Worm (Caenorhabditis elegans) whole organism, L4 larva: Measurements from ENCODE around the gene ZK822.1.
A peak's percentile ranks its signal among the peaks of the same experiment; 100 is the strongest.

ENCODE experiments used
- F49E8.2 ChIP-seq: sonication (generic microtip); optimal IDR thresholded peaks from 2 replicates; lab custom pipeline; 2016; ENCODE audit warnings: missing compliant biosample characterization, mild to moderate bottlenecking, missing genetic modification characterization, borderline replicate concordance
- R02D3.7 ChIP-seq: fragments of 150-350 bp; sonication (generic microtip); optimal IDR thresholded peaks from 3 replicates; lab custom pipeline; 2014; ENCODE audit warnings: missing biosample characterization, missing genetic modification characterization
- T20F7.1 ChIP-seq: fragments of 200-800 bp; sonication (Bioruptor generic); optimal IDR thresholded peaks from 2 replicates; lab custom pipeline; 2018; ENCODE audit warnings: mild to moderate bottlenecking, missing genetic modification characterization, missing compliant biosample characterization
- T26A8.4 ChIP-seq: fragments of 200-800 bp; sonication (Bioruptor generic); IDR thresholded peaks from 2 replicates; pipeline ENCODE4 v1.3.6; 2022; ENCODE audit warnings: missing genetic modification characterization, missing compliant biosample characterization
- Y105C5A.15 ChIP-seq: fragments of 200-800 bp; sonication (Bioruptor generic); IDR thresholded peaks from 2 replicates; pipeline ENCODE4 v1.3.6; 2022; ENCODE audit warnings: missing genetic modification characterization, missing compliant biosample characterization
- Y48G9A.11 ChIP-seq: fragments of 200-800 bp; sonication (Bioruptor generic); IDR thresholded peaks from 2 replicates; pipeline ENCODE4 v1.3.6; 2022; ENCODE audit warnings: missing genetic modification reagents, missing genetic modification characterization, missing compliant biosample characterization
- ZK546.5 ChIP-seq, 2 experiments: sonication (generic microtip); optimal IDR thresholded peaks; 2 replicates each; lab custom pipeline; 2017; ENCODE audit warnings: missing biosample characterization in 2 of 2, missing genetic modification characterization in 2 of 2
- aha-1 ChIP-seq: fragments of 150-350 bp; peaks from one replicate; lab custom pipeline; 2014; ENCODE audit warnings: missing biosample characterization, missing genetic modification characterization
- aly-2 ChIP-seq: sonication (generic microtip); optimal IDR thresholded peaks from 2 replicates; lab custom pipeline; 2018; ENCODE audit warnings: missing biosample characterization, missing genetic modification characterization
- arid-1 ChIP-seq: fragments of 200-800 bp; sonication (Bioruptor generic); conservative IDR thresholded peaks from 2 replicates; pipeline ENCODE4 v1.3.6; 2022; ENCODE audit warnings: missing genetic modification reagents, missing genetic modification characterization, missing compliant biosample characterization
- ceh-20 ChIP-seq: fragments of 200-800 bp; sonication (Bioruptor generic); IDR thresholded peaks from 2 replicates; pipeline ENCODE4 v1.3.6; 2022; ENCODE audit warnings: missing genetic modification reagents, missing genetic modification characterization, missing compliant biosample characterization
- ceh-32 ChIP-seq: sonication (generic microtip); optimal IDR thresholded peaks from 2 replicates; lab custom pipeline; 2016; ENCODE audit warnings: mild to moderate bottlenecking, missing genetic modification characterization, missing compliant biosample characterization; ENCODE audit not compliant: poor library complexity
- ceh-44 ChIP-seq: fragments of 200-800 bp; sonication (Bioruptor generic); IDR thresholded peaks from 2 replicates; pipeline ENCODE4 v1.3.6; 2022; ENCODE audit warnings: missing genetic modification reagents, missing genetic modification characterization, missing compliant biosample characterization
- ceh-62 ChIP-seq: sonication (generic microtip); optimal IDR thresholded peaks from 2 replicates; lab custom pipeline; 2017; ENCODE audit warnings: missing biosample characterization, missing genetic modification characterization
- ceh-82 ChIP-seq: sonication (generic microtip); optimal IDR thresholded peaks from 2 replicates; lab custom pipeline; 2017; ENCODE audit warnings: missing biosample characterization, missing genetic modification characterization
- cey-2 ChIP-seq: sonication (generic microtip); optimal IDR thresholded peaks from 3 replicates; lab custom pipeline; 2017; ENCODE audit warnings: missing genetic modification characterization, mild to moderate bottlenecking, missing compliant biosample characterization, antibody characterized with exemption, borderline replicate concordance; ENCODE audit not compliant: insufficient read depth
- ctbp-1 ChIP-seq: fragments of 200-800 bp; sonication (Bioruptor generic); IDR thresholded peaks from 2 replicates; pipeline ENCODE4 v1.3.6; 2022; ENCODE audit warnings: missing genetic modification reagents, missing genetic modification characterization, missing compliant biosample characterization
- daf-16 ChIP-seq, 3 experiments: sonication (generic microtip); optimal IDR thresholded peaks; 2 replicates each; lab custom pipeline; 2016 to 2017; ENCODE audit warnings: missing genetic modification characterization in 3 of 3, missing genetic modification reagents in 3 of 3, mild to moderate bottlenecking in 2 of 3, missing compliant biosample characterization in 2 of 3, missing biosample characterization in 1 of 3, moderate library complexity in 1 of 3
- dmd-6 ChIP-seq: fragments of 200-800 bp; sonication (Bioruptor generic); IDR thresholded peaks from 2 replicates; pipeline ENCODE4 v1.3.6; 2022; ENCODE audit warnings: missing genetic modification reagents, missing genetic modification characterization, missing compliant biosample characterization
- dpl-1 ChIP-seq: fragments of 150-350 bp; optimal IDR thresholded peaks from 2 replicates; lab custom pipeline; 2014; ENCODE audit warnings: missing biosample characterization, missing genetic modification reagents, missing genetic modification characterization
- duxl-1 ChIP-seq: sonication (generic microtip); optimal IDR thresholded peaks from 2 replicates; lab custom pipeline; 2016; ENCODE audit warnings: mild to moderate bottlenecking, missing genetic modification characterization, moderate library complexity, missing compliant biosample characterization; ENCODE audit not compliant: poor library complexity
- dve-1 ChIP-seq: sonication (generic microtip); optimal IDR thresholded peaks from 2 replicates; lab custom pipeline; 2017; ENCODE audit warnings: antibody characterized with exemption, mild to moderate bottlenecking, missing genetic modification characterization, missing compliant biosample characterization; ENCODE audit not compliant: insufficient read depth
- egl-27 ChIP-seq: sonication (generic microtip); optimal IDR thresholded peaks from 3 replicates; lab custom pipeline; 2017; ENCODE audit warnings: missing biosample characterization, missing genetic modification reagents, missing genetic modification characterization
- gei-8 ChIP-seq: fragments of 200-800 bp; sonication (Bioruptor generic); optimal IDR thresholded peaks from 2 replicates; lab custom pipeline; 2018; ENCODE audit warnings: mild to moderate bottlenecking, missing genetic modification characterization, missing compliant biosample characterization
- hif-1 ChIP-seq, 2 experiments: sonication (generic microtip); optimal IDR thresholded peaks; 2 replicates each; lab custom pipeline; 2016 to 2017; ENCODE audit warnings: missing compliant biosample characterization in 2 of 2, missing genetic modification characterization in 2 of 2, missing genetic modification reagents in 2 of 2, missing genotype in 2 of 2, mild to moderate bottlenecking in 1 of 2
- hlh-11 ChIP-seq: fragments of 200-800 bp; sonication (Bioruptor generic); optimal IDR thresholded peaks from 2 replicates; lab custom pipeline; 2018; ENCODE audit warnings: mild to moderate bottlenecking, missing genetic modification characterization, missing compliant biosample characterization
- hlh-30 ChIP-seq: sonication (generic microtip); optimal IDR thresholded peaks from 2 replicates; lab custom pipeline; 2017; ENCODE audit warnings: antibody characterized with exemption, mild to moderate bottlenecking, missing genetic modification characterization, missing compliant biosample characterization; ENCODE audit not compliant: insufficient read depth
- lin-13 ChIP-seq: fragments of 150-350 bp; optimal IDR thresholded peaks from 2 replicates; lab custom pipeline; 2014; ENCODE audit warnings: missing biosample characterization, missing genetic modification reagents, missing genetic modification characterization
- lin-39 ChIP-seq: fragments of 150-350 bp; optimal IDR thresholded peaks from 2 replicates; lab custom pipeline; 2014; ENCODE audit warnings: missing biosample characterization, missing genetic modification reagents, missing genetic modification characterization
- madf-5 ChIP-seq, 2 experiments: fragments of 200-800 bp; sonication (Bioruptor generic); IDR thresholded peaks; 2 replicates each; pipeline ENCODE4 v1.3.6; 2022; ENCODE audit warnings: missing compliant biosample characterization in 2 of 2, missing genetic modification characterization in 2 of 2
- mdl-1 ChIP-seq, 2 experiments: fragments of 150-350 bp in 1 of 2; sonication (generic microtip) in 1 of 2; optimal IDR thresholded peaks; 2 replicates each; lab custom pipeline; 2014 to 2017; ENCODE audit warnings: missing biosample characterization in 2 of 2, missing genetic modification characterization in 2 of 2
- mep-1 ChIP-seq: fragments of 150-350 bp; sonication (generic microtip); optimal IDR thresholded peaks from 3 replicates; lab custom pipeline; 2014; ENCODE audit warnings: missing biosample characterization, missing genetic modification characterization
- nhr-102 ChIP-seq: sonication (generic microtip); optimal IDR thresholded peaks from 2 replicates; lab custom pipeline; 2016; ENCODE audit warnings: mild to moderate bottlenecking, missing genetic modification characterization, moderate library complexity, missing compliant biosample characterization
- nhr-111 ChIP-seq: fragments of 200-800 bp; sonication (Bioruptor generic); optimal IDR thresholded peaks from 2 replicates; lab custom pipeline; 2018; ENCODE audit warnings: mild to moderate bottlenecking, missing genetic modification characterization, missing compliant biosample characterization
- nhr-25 ChIP-seq: sonication (generic microtip); optimal IDR thresholded peaks from 2 replicates; lab custom pipeline; 2017; ENCODE audit warnings: missing genetic modification characterization, mild to moderate bottlenecking, missing compliant biosample characterization, antibody characterized with exemption, moderate library complexity, borderline replicate concordance; ENCODE audit not compliant: insufficient read depth
- nhr-28 ChIP-seq: fragments of 150-350 bp; optimal IDR thresholded peaks from 2 replicates; lab custom pipeline; 2014; ENCODE audit warnings: missing biosample characterization, missing genetic modification characterization
- nhr-6 ChIP-seq: fragments of 150-350 bp; optimal IDR thresholded peaks from 2 replicates; lab custom pipeline; 2014; ENCODE audit warnings: missing biosample characterization, missing genetic modification characterization
- pha-4 ChIP-seq, 2 experiments: fragments of 150-350 bp in 1 of 2; fragments of 200-800 bp in 1 of 2; sonication (Bioruptor generic) in 1 of 2; IDR thresholded peaks in 1 of 2; optimal IDR thresholded peaks in 1 of 2; 2 replicates each; pipeline versions ENCODE4 v1.3.6 to Lab custom; 2014 to 2022; ENCODE audit warnings: missing genetic modification characterization in 2 of 2, missing genetic modification reagents in 2 of 2, missing biosample characterization in 1 of 2, missing compliant biosample characterization in 1 of 2
- rbr-2 ChIP-seq: sonication (generic microtip); optimal IDR thresholded peaks from 2 replicates; lab custom pipeline; 2016; ENCODE audit warnings: missing genotype, missing genetic modification characterization, missing compliant biosample characterization
- saeg-2 ChIP-seq: fragments of 200-800 bp; sonication (Bioruptor generic); IDR thresholded peaks from 2 replicates; pipeline ENCODE4 v1.3.6; 2022; ENCODE audit warnings: missing genetic modification reagents, missing genetic modification characterization, missing compliant biosample characterization
- sdz-12 ChIP-seq: fragments of 200-800 bp; sonication (Bioruptor generic); optimal IDR thresholded peaks from 2 replicates; lab custom pipeline; 2018; ENCODE audit warnings: mild to moderate bottlenecking, missing genetic modification characterization, missing compliant biosample characterization
- tra-1 ChIP-seq: fragments of 200-800 bp; sonication (Bioruptor generic); IDR thresholded peaks from 2 replicates; pipeline ENCODE4 v1.3.6; 2022; ENCODE audit warnings: missing genetic modification reagents, missing genetic modification characterization, missing compliant biosample characterization
- unc-62 ChIP-seq, 3 experiments: fragments of 150-350 bp in 1 of 3; sonication (generic microtip); optimal IDR thresholded peaks in 2 of 3; peaks in 1 of 3; 1 replicate in 1 of 3; 2 replicates in 2 of 3; lab custom pipeline; 2014 to 2017; ENCODE audit warnings: missing biosample characterization in 3 of 3, missing genetic modification characterization in 3 of 3, missing genetic modification reagents in 3 of 3, missing genotype in 1 of 3
- zfp-2 ChIP-seq: sonication (generic microtip); optimal IDR thresholded peaks from 2 replicates; lab custom pipeline; 2016; ENCODE audit warnings: mild to moderate bottlenecking, missing genetic modification characterization, missing compliant biosample characterization
- zfp-3 ChIP-seq: fragments of 200-800 bp; sonication (Bioruptor generic); conservative IDR thresholded peaks from 2 replicates; pipeline ENCODE4 v1.3.6; 2022; ENCODE audit warnings: missing genetic modification reagents, missing genetic modification characterization, missing compliant biosample characterization

ZK822.1 gene

ce11 chrIV:11957074-11957473 is 35.1 kb upstream of the ZK822.1 start (continued):
- TF ChIP-seq zfp-2 (tag; lab: Kevin White, UChicago) (no peak), hlh-30 (tag; lab: Kevin White, UChicago) (peak; percentile 32), nhr-25 (no peak), nhr-111 (GFP tag; lab: Kevin White, UChicago) (no peak), cey-2 (tag; lab: Kevin White, UChicago) (no peak), dmd-6 (GFP tag; lab: Robert Waterston, UW) (peak; percentile 19; the same call in 1 of the 2 replicates), ceh-62 (no peak), ceh-32 (tag; lab: Kevin White, UChicago) (no peak), sdz-12 (GFP tag; lab: Kevin White, UChicago) (no peak), zfp-3 (no peak), ceh-82 (tag; lab: Kevin White, UChicago) (no peak)
- TF ChIP-seq, all 104 proteins: peak for 9

ce11 chrIV:11956387-11956786 is 34.5 kb upstream of the ZK822.1 start:
- TF ChIP-seq hif-1 (tag; optimal IDR thresholded peaks at IDR 0.05; lab: Kevin White, UChicago) (peak; percentile 90 to 99), T26A8.4 (GFP tag; lab: Robert Waterston, UW) (peak; percentile 60; the same call in 1 of the 2 replicates), pha-4 (GFP tag; IDR thresholded peaks at IDR 0.05; lab: Robert Waterston, UW) (peak; percentile 74), pha-4 (tag; optimal IDR thresholded peaks at IDR 0.05; lab: Kevin White, UChicago) (no peak), rbr-2 (peak; percentile 59), T20F7.1 (GFP tag; lab: Kevin White, UChicago) (peak; percentile 76), gei-8 (GFP tag; lab: Kevin White, UChicago) (peak; percentile 93), duxl-1 (tag; lab: Kevin White, UChicago) (peak; percentile 48), F49E8.2 (no peak), nhr-102 (tag; lab: Kevin White, UChicago) (peak; percentile 80), dmd-6 (GFP tag; lab: Robert Waterston, UW) (peak; percentile 99), madf-5 (GFP tag; IDR thresholded peaks at IDR 0.05; lab: Robert Waterston, UW) (peak in 1 of 2 experiments; percentile 61; a peak in 1 of 4 replicates), Y48G9A.11 (GFP tag; lab: Robert Waterston, UW) (no peak), egl-27 (no peak), sdz-12 (GFP tag; lab: Kevin White, UChicago) (no peak), aly-2 (tag; lab: Kevin White, UChicago) (no peak), ceh-20 (GFP tag; lab: Robert Waterston, UW) (peak; percentile 91), dpl-1 (GFP tag; lab: Kevin White, UChicago) (peak; percentile 42), unc-62 (GFP tag; optimal IDR thresholded peaks at IDR 0.05 in 1 of 2; lab: Kevin White, UChicago) (peak in 1 of 2 experiments; percentile 100), unc-62 (tag; optimal IDR thresholded peaks at IDR 0.05; lab: Kevin White, UChicago) (no peak), dve-1 (tag; lab: Kevin White, UChicago) (peak; percentile 94), ZK546.5 (tag; optimal IDR thresholded peaks at IDR 0.05; lab: Kevin White, UChicago) (no peak), lin-13 (GFP tag; lab: Kevin White, UChicago) (peak; percentile 25), hlh-11 (peak; percentile 98), mep-1 (tag; lab: Kevin White, UChicago) (peak; percentile 90), Y105C5A.15 (no peak), ctbp-1 (GFP tag; lab: Robert Waterston, UW) (peak; percentile 61), lin-39 (tag; lab: Kevin White, UChicago) (no peak), zfp-3 (peak; percentile 51; the same call in 1 of the 2 replicates), nhr-28 (peak; percentile 92), nhr-6 (tag; lab: Kevin White, UChicago) (peak; percentile 49), tra-1 (GFP tag; lab: Robert Waterston, UW) (peak; percentile 94), daf-16 (GFP tag; optimal IDR thresholded peaks at IDR 0.05; lab: Kevin White, UChicago) (no peak), daf-16 (tag; optimal IDR thresholded peaks at IDR 0.05; lab: Kevin White, UChicago) (peak; percentile 71), arid-1 (GFP tag; lab: Robert Waterston, UW) (0 out of 2 replicates have a peak, but pooled peaks have one; percentile 24), R02D3.7 (tag; lab: Kevin White, UChicago) (no peak), saeg-2 (GFP tag; lab: Robert Waterston, UW) (peak; percentile 89), zfp-2 (tag; lab: Kevin White, UChicago) (peak; percentile 14), mdl-1 (tag; optimal IDR thresholded peaks at IDR 0.05; lab: Kevin White, UChicago) (peak; percentile 100), ceh-44 (GFP tag; lab: Robert Waterston, UW) (no peak), aha-1 (tag; lab: Kevin White, UChicago) (peak; percentile 100)
